Fruit fly (Drosophila melanogaster) whole organism, embryonic: Measurements from ENCODE around the gene cnc.

Experiments used
- ATbp ChIP-seq: fragments of 200-800 bp; sonication (Bioruptor generic); optimal IDR thresholded peaks from 2 replicates; lab custom pipeline; 2017; ENCODE audit warnings: missing biosample characterization, mild to moderate bottlenecking, missing genetic modification characterization, missing genetic modification reagents
- Aef1 ChIP-seq: fragments of 200-800 bp; sonication (Bioruptor generic); IDR thresholded peaks from 3 replicates; pipeline ENCODE4 v1.3.6; 2022; ENCODE audit warnings: missing biosample characterization, missing genetic modification characterization
- B-H2 ChIP-seq: fragments of 200-800 bp; sonication (Bioruptor generic); optimal IDR thresholded peaks from 2 replicates; lab custom pipeline; 2018; ENCODE audit warnings: missing biosample characterization, mild to moderate bottlenecking, missing genetic modification characterization
- CG10274 ChIP-seq: fragments of 200-800 bp; sonication (Bioruptor generic); optimal IDR thresholded peaks from 3 replicates; lab custom pipeline; 2017; ENCODE audit warnings: missing biosample characterization, mild to moderate bottlenecking, missing genetic modification characterization
- CG10366 ChIP-seq: fragments of 200-800 bp; sonication (Bioruptor generic); IDR thresholded peaks from 2 replicates; pipeline ENCODE4 v1.3.6; 2022; ENCODE audit warnings: missing biosample characterization, missing genetic modification characterization
- CG10431 ChIP-seq: fragments of 200-800 bp; sonication (Bioruptor generic); optimal IDR thresholded peaks from 3 replicates; lab custom pipeline; 2018; ENCODE audit warnings: missing biosample characterization, mild to moderate bottlenecking, missing genetic modification characterization
- CG10543 ChIP-seq: fragments of 200-800 bp; sonication (Bioruptor generic); optimal IDR thresholded peaks from 3 replicates; lab custom pipeline; 2017; ENCODE audit warnings: missing biosample characterization, mild to moderate bottlenecking, missing genetic modification characterization, moderate library complexity
- CG11695 ChIP-seq: fragments of 200-800 bp; sonication (Bioruptor generic); IDR thresholded peaks from 3 replicates; pipeline ENCODE4 v1.3.6; 2022; ENCODE audit warnings: missing biosample characterization, missing genetic modification characterization
- CG12299 ChIP-seq: fragments of 200-800 bp; sonication (Bioruptor generic); optimal IDR thresholded peaks from 2 replicates; lab custom pipeline; 2018; ENCODE audit warnings: missing biosample characterization, mild to moderate bottlenecking, missing genetic modification characterization
- CG13123 ChIP-seq: fragments of 200-800 bp; sonication (Bioruptor generic); optimal IDR thresholded peaks from 2 replicates; lab custom pipeline; 2016; ENCODE audit warnings: missing biosample characterization, missing genetic modification characterization
- CG14014 ChIP-seq: fragments of 200-800 bp; sonication (Bioruptor generic); IDR thresholded peaks from 2 replicates; pipeline ENCODE4 v1.3.6; 2022; ENCODE audit warnings: missing biosample characterization, missing genetic modification characterization
- CG15514 ChIP-seq: fragments of 200-800 bp; sonication (Bioruptor generic); optimal IDR thresholded peaks from 3 replicates; lab custom pipeline; 2017; ENCODE audit warnings: missing biosample characterization, missing genetic modification characterization, mild to moderate bottlenecking, moderate library complexity, missing genetic modification reagents
- CG16813 ChIP-seq: fragments of 200-800 bp; sonication (Bioruptor generic); IDR thresholded peaks from 3 replicates; pipeline ENCODE4 v1.3.6; 2022; ENCODE audit warnings: missing biosample characterization, missing genetic modification characterization; ENCODE audit not compliant: partially characterized antibody
- CG1832 ChIP-seq: fragments of 200-800 bp; sonication (Bioruptor generic); optimal IDR thresholded peaks from 2 replicates; lab custom pipeline; 2017; ENCODE audit warnings: missing biosample characterization, mild to moderate bottlenecking, missing genetic modification characterization, inconsistent platforms
- CG18476 ChIP-seq: fragments of 200-800 bp; sonication (Bioruptor generic); optimal IDR thresholded peaks from 2 replicates; lab custom pipeline; 2016; ENCODE audit warnings: missing biosample characterization, mild to moderate bottlenecking, missing genetic modification characterization
- CG2678 ChIP-seq: fragments of 200-800 bp; sonication (Bioruptor generic); optimal IDR thresholded peaks from 3 replicates; lab custom pipeline; 2019; ENCODE audit warnings: missing biosample characterization, mild to moderate bottlenecking, missing genetic modification characterization, moderate library complexity
- CG2712 ChIP-seq: fragments of 200-800 bp; optimal IDR thresholded peaks from 3 replicates; lab custom pipeline; 2019; ENCODE audit warnings: missing biosample characterization, mild to moderate bottlenecking, missing genetic modification characterization, moderate library complexity
- CG31365 ChIP-seq: fragments of 200-800 bp; sonication (Bioruptor generic); optimal IDR thresholded peaks from 2 replicates; lab custom pipeline; 2018; ENCODE audit warnings: missing biosample characterization, mild to moderate bottlenecking, missing genetic modification characterization
- CG4328 ChIP-seq: fragments of 200-800 bp; sonication (Bioruptor generic); optimal IDR thresholded peaks from 3 replicates; lab custom pipeline; 2017; ENCODE audit warnings: missing biosample characterization, missing genetic modification reagents, missing genetic modification characterization
- CG4707 ChIP-seq: fragments of 200-800 bp; sonication (Bioruptor generic); optimal IDR thresholded peaks from 2 replicates; lab custom pipeline; 2018; ENCODE audit warnings: missing biosample characterization, mild to moderate bottlenecking, missing genetic modification characterization, moderate library complexity
- CG7963 ChIP-seq: fragments of 200-800 bp; sonication (Bioruptor generic); IDR thresholded peaks from 3 replicates; pipeline ENCODE4 v1.3.6; 2022; ENCODE audit warnings: missing biosample characterization, missing genetic modification characterization; ENCODE audit not compliant: partially characterized antibody
- Gsc ChIP-seq: fragments of 200-800 bp; sonication (Bioruptor generic); IDR thresholded peaks from 2 replicates; pipeline ENCODE4 v1.3.6; 2022; ENCODE audit warnings: missing biosample characterization, missing genetic modification characterization
- H2.0 ChIP-seq: fragments of 200-800 bp; sonication (Bioruptor generic); IDR thresholded peaks from 2 replicates; pipeline ENCODE4 v1.3.6; 2022; ENCODE audit warnings: missing biosample characterization, missing genetic modification characterization
- Mrtf ChIP-seq: fragments of 200-800 bp; sonication (Bioruptor generic); IDR thresholded peaks from 3 replicates; pipeline ENCODE4 v1.3.6; 2022; ENCODE audit warnings: missing biosample characterization, missing genetic modification characterization
- Tbp ChIP-seq: fragments of >200 bp; optimal IDR thresholded peaks from 2 replicates; lab custom pipeline; 2018; ENCODE audit warnings: missing biosample characterization, missing genetic modification characterization
- Xrp1 ChIP-seq: fragments of 200-800 bp; sonication (Bioruptor generic); IDR thresholded peaks from 2 replicates; pipeline ENCODE4 v1.3.6; 2022; ENCODE audit warnings: missing biosample characterization, missing genetic modification characterization
- ase ChIP-seq: fragments of 200-800 bp; sonication (Bioruptor generic); IDR thresholded peaks from 3 replicates; pipeline ENCODE4 v1.3.6; 2022; ENCODE audit warnings: missing biosample characterization, missing genetic modification characterization
- az2 ChIP-seq: fragments of 200-800 bp; sonication (Bioruptor generic); optimal IDR thresholded peaks from 3 replicates; lab custom pipeline; 2016; ENCODE audit warnings: missing biosample characterization, missing genetic modification characterization
- cad ChIP-seq: fragments of >200 bp; optimal IDR thresholded peaks from 2 replicates; lab custom pipeline; 2017; ENCODE audit warnings: missing biosample characterization, missing genetic modification characterization
- cas ChIP-seq: fragments of 200-800 bp; sonication (Bioruptor generic); IDR thresholded peaks from 2 replicates; pipeline ENCODE4 v1.3.6; 2022; ENCODE audit warnings: missing biosample characterization, missing genetic modification characterization
- caup ChIP-seq: fragments of 200-800 bp; sonication (Bioruptor generic); optimal IDR thresholded peaks from 3 replicates; lab custom pipeline; 2017; ENCODE audit warnings: missing biosample characterization, mild to moderate bottlenecking, missing genetic modification characterization, moderate library complexity; ENCODE audit not compliant: severe bottlenecking
- chm ChIP-seq: fragments of 200-800 bp; sonication (Bioruptor generic); IDR thresholded peaks from 2 replicates; pipeline ENCODE4 v1.3.6; 2022; ENCODE audit warnings: missing biosample characterization, missing genetic modification characterization
- crol ChIP-seq: fragments of 200-800 bp; sonication (Bioruptor generic); IDR thresholded peaks from 2 replicates; pipeline ENCODE4 v1.3.6; 2022; ENCODE audit warnings: missing biosample characterization, missing genetic modification characterization
- dati ChIP-seq: fragments of 200-800 bp; sonication (Bioruptor generic); IDR thresholded peaks from 2 replicates; pipeline ENCODE4 v1.3.6; 2022; ENCODE audit warnings: missing biosample characterization, missing genetic modification characterization
- dimm ChIP-seq: fragments of 200-800 bp; sonication (Bioruptor generic); IDR thresholded peaks from 2 replicates; pipeline ENCODE4 v1.3.6; 2022; ENCODE audit warnings: missing biosample characterization, missing genetic modification characterization
- fd102C ChIP-seq: fragments of 200-800 bp; sonication (Bioruptor generic); optimal IDR thresholded peaks from 2 replicates; lab custom pipeline; 2018; ENCODE audit warnings: missing biosample characterization, mild to moderate bottlenecking, missing genetic modification characterization, moderate library complexity
- gsb-n ChIP-seq: fragments of 200-800 bp; sonication (Bioruptor generic); optimal IDR thresholded peaks from 3 replicates; lab custom pipeline; 2018; ENCODE audit warnings: missing biosample characterization, mild to moderate bottlenecking, missing genetic modification characterization
- kah ChIP-seq: fragments of 200-800 bp; sonication (Bioruptor generic); optimal IDR thresholded peaks from 2 replicates; lab custom pipeline; 2018; ENCODE audit warnings: missing biosample characterization, mild to moderate bottlenecking, missing genetic modification characterization
- lbe ChIP-seq: fragments of 200-800 bp; sonication (Bioruptor generic); optimal IDR thresholded peaks from 2 replicates; lab custom pipeline; 2016; ENCODE audit warnings: missing biosample characterization, mild to moderate bottlenecking, missing genetic modification characterization
- nerfin-1 ChIP-seq: fragments of 200-800 bp; sonication (Bioruptor generic); optimal IDR thresholded peaks from 3 replicates; lab custom pipeline; 2019; ENCODE audit warnings: missing biosample characterization, mild to moderate bottlenecking, missing genetic modification characterization, moderate library complexity
- oc ChIP-seq: fragments of 200-800 bp; sonication (Bioruptor generic); optimal IDR thresholded peaks from 2 replicates; lab custom pipeline; 2018; ENCODE audit warnings: missing biosample characterization, mild to moderate bottlenecking, missing genetic modification characterization, moderate library complexity
- odd ChIP-seq: fragments of 200-800 bp; sonication (Bioruptor generic); optimal IDR thresholded peaks from 2 replicates; lab custom pipeline; 2017; ENCODE audit warnings: missing biosample characterization, mild to moderate bottlenecking, missing genetic modification characterization
- pita ChIP-seq: fragments of 200-800 bp; sonication (Bioruptor generic); optimal IDR thresholded peaks from 2 replicates; lab custom pipeline; 2017; ENCODE audit warnings: missing biosample characterization, mild to moderate bottlenecking, missing genetic modification characterization
- pum ChIP-seq: fragments of 200-800 bp; sonication (Bioruptor generic); optimal IDR thresholded peaks from 2 replicates; lab custom pipeline; 2016; ENCODE audit warnings: missing biosample characterization, missing genetic modification characterization
- scrt ChIP-seq: fragments of 200-800 bp; sonication (Bioruptor generic); optimal IDR thresholded peaks from 2 replicates; lab custom pipeline; 2018; ENCODE audit warnings: missing biosample characterization, mild to moderate bottlenecking, missing genetic modification characterization, moderate library complexity
- seq ChIP-seq: fragments of 200-800 bp; sonication (Bioruptor generic); IDR thresholded peaks from 2 replicates; pipeline ENCODE4 v1.3.6; 2022; ENCODE audit warnings: missing biosample characterization, missing genetic modification characterization
- slp2 ChIP-seq: fragments of 200-800 bp; sonication (Bioruptor generic); optimal IDR thresholded peaks from 2 replicates; lab custom pipeline; 2016; ENCODE audit warnings: missing biosample characterization, missing genetic modification characterization
- sug ChIP-seq: fragments of 200-800 bp; optimal IDR thresholded peaks from 2 replicates; lab custom pipeline; 2019; ENCODE audit warnings: missing biosample characterization, mild to moderate bottlenecking, missing genetic modification characterization, moderate library complexity
- tap ChIP-seq: fragments of 200-800 bp; optimal IDR thresholded peaks from 3 replicates; lab custom pipeline; 2019; ENCODE audit warnings: missing biosample characterization, mild to moderate bottlenecking, missing genetic modification characterization, moderate library complexity
- twi ChIP-seq: fragments of 200-800 bp; optimal IDR thresholded peaks from 2 replicates; lab custom pipeline; 2019; ENCODE audit warnings: missing biosample characterization, mild to moderate bottlenecking, missing genetic modification characterization, moderate library complexity

The cnc gene

dm6 chr3R:23156865-23157515 lies 69.5 kb downstream of the cnc start (continued):
- TF ChIP-seq CG7963 (GFP tag; lab: Robert Waterston, UW): no peak
- TF ChIP-seq nerfin-1 (tag; lab: Kevin White, UChicago): peak; percentile 77
- TF ChIP-seq CG4707: peak; percentile 35
- peak; percentile 44; the same call in 1 of the 2 replicates for TF ChIP-seq chm
- TF ChIP-seq sug (tag; lab: Kevin White, UChicago): peak; percentile 71
- no peak for TF ChIP-seq CG10366 (GFP tag; lab: Robert Waterston, UW)
- no peak for TF ChIP-seq H2.0
- no peak for TF ChIP-seq pita (GFP tag; lab: Kevin White, UChicago)
- peak; percentile 54 for TF ChIP-seq ATbp (GFP tag; lab: Kevin White, UChicago)
- TF ChIP-seq gsb-n: peak; percentile 0
- TF ChIP-seq Aef1 (GFP tag; lab: Robert Waterston, UW): no peak
- TF ChIP-seq twi (tag; lab: Kevin White, UChicago): peak; percentile 45
- no peak for TF ChIP-seq CG13123 (GFP tag; lab: Kevin White, UChicago)
- peak; percentile 80 for TF ChIP-seq CG10431
- no peak for TF ChIP-seq pum (GFP tag; lab: Kevin White, UChicago)
- peak; percentile 36 for TF ChIP-seq caup
- TF ChIP-seq CG11695 (GFP tag; lab: Robert Waterston, UW): no peak
- TF ChIP-seq CG18476 (GFP tag; lab: Kevin White, UChicago): no peak
- no peak for TF ChIP-seq dati (GFP tag; lab: Robert Waterston, UW)
- peak; percentile 93 for TF ChIP-seq CG10543 (GFP tag; lab: Kevin White, UChicago)
- no peak for TF ChIP-seq dimm
- peak; percentile 14 for TF ChIP-seq CG15514 (GFP tag; lab: Kevin White, UChicago)
- TF ChIP-seq cad: peak; percentile 51
- TF ChIP-seq cas: no peak
- peak; percentile 2 for TF ChIP-seq lbe (GFP tag; lab: Kevin White, UChicago)
- peak; percentile 7; the same call in 1 of the 2 replicates for TF ChIP-seq CG14014
- TF ChIP-seq tap (tag; lab: Kevin White, UChicago): peak; percentile 2
- TF ChIP-seq crol: peak; percentile 99
- peak; percentile 25 for TF ChIP-seq CG12299
- TF ChIP-seq az2 (GFP tag; lab: Kevin White, UChicago): no peak
- peak; percentile 62 for TF ChIP-seq odd
- TF ChIP-seq CG4328: peak; percentile 3
- TF ChIP-seq kah (GFP tag; lab: Kevin White, UChicago): peak; percentile 83
- peak; percentile 49 for TF ChIP-seq CG10274 (GFP tag; lab: Kevin White, UChicago)
- TF ChIP-seq oc (tag; lab: Kevin White, UChicago): peak; percentile 4
- peak; percentile 91 for TF ChIP-seq scrt
- TF ChIP-seq Mrtf (GFP tag; lab: Robert Waterston, UW): no peak
- no peak for TF ChIP-seq CG16813 (GFP tag; lab: Robert Waterston, UW)
- TF ChIP-seq fd102C: no peak
- TF ChIP-seq slp2 (GFP tag; lab: Kevin White, UChicago): no peak
- peak; percentile 21 for TF ChIP-seq CG2712 (tag; lab: Kevin White, UChicago)
- TF ChIP-seq CG1832: peak; percentile 59
- peak; percentile 9 for TF ChIP-seq B-H2 (GFP tag; lab: Kevin White, UChicago)
- TF ChIP-seq Xrp1 (GFP tag; lab: Robert Waterston, UW): peak; percentile 41; the same call in 1 of the 2 replicates
- TF ChIP-seq Tbp (GFP tag; lab: Kevin White, UChicago): no peak
- no peak for TF ChIP-seq ase (GFP tag; lab: Robert Waterston, UW)
- TF ChIP-seq seq: 0 out of 2 replicates have a peak, but pooled peaks have one; percentile 44
- TF ChIP-seq Gsc: no peak
- TF ChIP-seq CG31365 (tag; lab: Kevin White, UChicago): no peak
- TF ChIP-seq CG2678 (tag; lab: Kevin White, UChicago): no peak
